Worm (Caenorhabditis elegans) whole organism, L4 larva: ENCODE results near the gene F55B12.2.

Experiments used
- aly-2 ChIP-seq: sonication (generic microtip); optimal IDR thresholded peaks from 2 replicates; lab custom pipeline; 2018; ENCODE audit warnings: missing biosample characterization, missing genetic modification characterization
- egl-27 ChIP-seq: sonication (generic microtip); optimal IDR thresholded peaks from 3 replicates; lab custom pipeline; 2017; ENCODE audit warnings: missing biosample characterization, missing genetic modification reagents, missing genetic modification characterization
- hif-1 ChIP-seq, 2 experiments: sonication (generic microtip); optimal IDR thresholded peaks; 2 replicates each; lab custom pipeline; 2016 to 2017; ENCODE audit warnings: missing compliant biosample characterization in 2 of 2, missing genetic modification characterization in 2 of 2, missing genetic modification reagents in 2 of 2, missing genotype in 2 of 2, mild to moderate bottlenecking in 1 of 2
- lin-15B ChIP-seq: fragments of 150-350 bp; sonication (generic microtip); optimal IDR thresholded peaks from 3 replicates; lab custom pipeline; 2014; ENCODE audit warnings: missing biosample characterization, missing genetic modification characterization
- mep-1 ChIP-seq: fragments of 150-350 bp; sonication (generic microtip); optimal IDR thresholded peaks from 3 replicates; lab custom pipeline; 2014; ENCODE audit warnings: missing biosample characterization, missing genetic modification characterization
- nhr-42 ChIP-seq: fragments of 200-800 bp; sonication (Bioruptor generic); IDR thresholded peaks from 2 replicates; pipeline ENCODE4 v1.3.6; 2022; ENCODE audit warnings: missing genetic modification characterization, missing compliant biosample characterization
- skn-1 ChIP-seq: fragments of 150-350 bp; optimal IDR thresholded peaks from 2 replicates; lab custom pipeline; 2014; ENCODE audit warnings: missing biosample characterization, missing genetic modification characterization
- spr-3 ChIP-seq: fragments of 200-800 bp; sonication (Bioruptor generic); optimal IDR thresholded peaks from 2 replicates; lab custom pipeline; 2018; ENCODE audit warnings: mild to moderate bottlenecking, missing genetic modification characterization, missing compliant biosample characterization
- unc-62 ChIP-seq, 3 experiments: fragments of 150-350 bp in 1 of 3; sonication (generic microtip); optimal IDR thresholded peaks in 2 of 3; peaks in 1 of 3; 1 replicate in 1 of 3; 2 replicates in 2 of 3; lab custom pipeline; 2014 to 2017; ENCODE audit warnings: missing biosample characterization in 3 of 3, missing genetic modification characterization in 3 of 3, missing genetic modification reagents in 3 of 3, missing genotype in 1 of 3

- no peak for TF ChIP-seq skn-1 (tag; lab: Kevin White, UChicago)
- no peak for TF ChIP-seq lin-15B (tag; lab: Kevin White, UChicago)
- TF ChIP-seq aly-2 (tag; lab: Kevin White, UChicago): no peak
- no peak for TF ChIP-seq mep-1 (tag; lab: Kevin White, UChicago)
- TF ChIP-seq egl-27 (tag; lab: Kevin White, UChicago): no peak
- no peak for TF ChIP-seq spr-3
- no peak for TF ChIP-seq hif-1 (tag; optimal IDR thresholded peaks at IDR 0.05; lab: Kevin White, UChicago)
- no peak for TF ChIP-seq nhr-42 (GFP tag; lab: Robert Waterston, UW)
- no peak for TF ChIP-seq unc-62 (GFP tag; optimal IDR thresholded peaks at IDR 0.05 in 1 of 2; lab: Kevin White, UChicago)
- TF ChIP-seq unc-62 (tag; optimal IDR thresholded peaks at IDR 0.05; lab: Kevin White, UChicago): no peak
Observed at ce11 chrV:13782190-13782589, 34.6 kb downstream of the F55B12.2 start, which contains the start of gene decr-1.1.
